Worm (Caenorhabditis elegans) whole organism, young adult: ENCODE measurements around the gene mrpl-22.

Experiments
- C06A6.2 ChIP-seq: fragments of 200-800 bp; sonication (Bioruptor generic); conservative IDR thresholded peaks from 2 replicates; pipeline ENCODE4 v1.3.6; 2022; ENCODE audit warnings: missing genetic modification characterization, missing compliant biosample characterization
- snpc-1.3 ChIP-seq: sonication (generic microtip); optimal IDR thresholded peaks from 2 replicates; lab custom pipeline; 2017; ENCODE audit warnings: missing genetic modification characterization, mild to moderate bottlenecking, missing compliant biosample characterization, antibody characterized with exemption, moderate library complexity, missing genotype, missing genetic modification reagents; ENCODE audit not compliant: insufficient read depth

ce11 chrIII:10634576-10634975, 19.3 kb downstream of the mrpl-22 start:
- TF ChIP-seq C06A6.2 (GFP tag; lab: Robert Waterston, UW): no peak
- no peak for TF ChIP-seq snpc-1.3 (tag; lab: Kevin White, UChicago)
